Fruit fly (Drosophila melanogaster) whole organism, larva: ENCODE results near the gene Hex-t1.

Source experiments
- noc ChIP-seq: fragments of 200-800 bp; sonication (Bioruptor generic); optimal IDR thresholded peaks from 3 replicates; lab custom pipeline; 2019; ENCODE audit warnings: missing biosample characterization, mild to moderate bottlenecking, missing genetic modification characterization, moderate library complexity

The Hex-t1 gene

DNA sequence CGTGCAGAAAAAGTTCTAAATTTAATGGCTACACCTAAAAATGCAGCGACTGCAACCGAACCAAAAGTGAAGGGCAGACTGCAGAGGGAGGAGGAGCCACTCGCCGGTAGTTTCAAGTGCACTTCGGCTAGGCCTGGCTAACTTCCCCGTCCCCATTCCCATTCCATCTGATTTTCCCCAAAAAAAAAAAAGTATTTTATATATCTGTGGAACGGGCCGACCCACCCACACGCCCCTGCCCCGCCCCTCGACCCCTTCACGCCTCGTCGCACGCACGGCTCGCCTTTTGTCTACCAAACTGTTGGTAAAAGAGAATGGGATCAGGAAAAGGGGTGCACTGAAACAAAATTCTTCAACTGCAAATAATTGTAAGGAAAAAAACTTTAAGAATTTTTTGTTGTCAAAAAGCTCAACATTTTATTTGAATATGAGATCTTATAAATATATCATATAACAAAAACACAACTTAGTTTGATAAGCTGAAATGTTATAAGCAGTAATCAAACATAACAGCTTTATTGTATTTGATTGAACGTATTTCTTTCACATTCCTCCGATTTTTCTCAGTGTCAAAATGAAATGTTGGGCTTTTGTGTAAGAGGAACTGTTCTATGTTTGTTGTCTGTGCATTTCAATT lies 4.9 kb upstream of the Hex-t1 start:
- no peak for TF ChIP-seq noc (tag; lab: Kevin White, UChicago)

DNA sequence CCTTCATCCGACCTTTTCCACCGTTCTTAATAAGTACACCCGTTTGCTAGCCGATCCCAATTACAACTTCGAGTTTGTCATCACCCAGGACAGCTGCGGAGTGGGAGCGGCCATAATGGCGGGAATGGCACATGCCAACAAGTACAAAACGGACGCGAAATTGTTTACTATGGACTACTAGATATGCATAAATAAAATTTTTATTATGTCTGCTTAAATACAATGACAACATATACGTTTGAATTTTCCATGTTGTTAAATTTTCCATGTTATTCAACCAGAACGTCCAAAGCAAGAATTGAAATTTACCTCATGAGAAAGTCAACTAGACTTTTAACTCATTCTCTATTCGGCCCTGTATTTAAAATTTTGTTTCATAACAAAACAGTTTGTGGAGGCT lies 1.5 kb downstream of the Hex-t1 start, which contains the start of gene Hex-t2:
Gene Hex-t2 (plus strand): TSS at position 301 of the 400 bp plus-strand sequence.
- no peak for TF ChIP-seq noc (tag; lab: Kevin White, UChicago)

DNA sequence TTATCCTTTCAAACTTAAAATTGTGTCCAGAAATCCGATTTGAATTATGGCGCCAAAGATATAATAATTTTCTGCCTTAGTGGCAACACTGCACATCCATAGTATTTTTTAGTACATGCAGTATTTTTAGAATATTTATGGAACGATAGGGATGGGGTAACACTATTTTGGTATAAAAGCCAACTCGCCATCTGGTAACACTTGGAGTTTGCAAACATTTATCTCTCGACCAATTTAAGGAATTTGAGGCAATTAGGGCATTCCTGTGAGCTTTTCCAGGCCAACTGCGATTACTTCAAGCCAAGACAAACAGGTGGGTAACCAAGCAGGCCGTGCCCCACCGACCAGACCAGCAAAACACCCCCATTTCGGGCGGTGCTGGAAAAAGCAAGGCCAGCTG lies 3.5 kb downstream of the Hex-t1 start, which contains the start of gene CG5447:
Gene CG5447 (plus strand): TSS at position 190 of the 400 bp plus-strand sequence.
- TF ChIP-seq noc (tag; lab: Kevin White, UChicago): no peak

DNA sequence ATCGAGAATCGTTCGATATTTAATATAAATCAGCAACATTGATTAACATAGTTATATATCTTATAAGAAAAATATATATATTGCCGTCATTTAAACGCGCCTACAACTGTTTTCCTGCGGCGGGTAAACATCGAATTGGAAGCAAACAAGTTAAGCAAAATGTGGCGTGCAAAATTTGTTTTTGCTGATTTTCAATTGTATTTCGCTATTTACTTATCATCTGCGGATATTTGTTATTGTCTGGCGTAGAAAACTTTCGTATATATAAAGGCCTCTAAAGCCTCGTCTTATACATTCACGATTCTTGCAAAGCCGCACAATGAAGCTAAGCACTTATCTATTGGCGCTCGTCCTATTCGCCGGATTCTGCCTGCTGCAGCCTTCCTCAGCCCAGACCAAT lies 5.6 kb downstream of the Hex-t1 start, which contains the start of gene CG43117:
Gene CG43117 (plus strand): TSS at position 301 of the 400 bp plus-strand sequence.
- no peak for TF ChIP-seq noc (tag; lab: Kevin White, UChicago)

DNA sequence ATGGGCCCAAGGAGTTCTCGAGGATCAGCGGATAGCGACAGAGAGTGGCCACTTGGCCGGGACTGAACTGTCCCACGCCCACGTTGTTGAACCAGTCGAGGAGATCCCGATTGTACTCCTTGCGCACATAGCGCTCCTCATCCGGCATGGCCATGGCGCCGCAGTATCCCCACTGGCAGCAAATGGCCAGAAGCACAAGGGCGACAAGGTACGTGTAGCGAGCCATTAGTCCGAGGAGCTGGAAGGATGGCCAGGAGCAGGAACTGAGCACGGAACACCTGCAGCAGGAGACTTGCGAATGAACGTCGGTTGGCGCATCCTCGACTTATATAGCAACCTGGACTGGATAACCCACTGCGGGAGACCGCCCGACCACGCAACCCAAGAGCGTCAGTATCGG lies 7.0 kb downstream of the Hex-t1 start, which contains the start of gene Pdf:
Gene Pdf (minus strand): TSS at position 304 of the 400 bp plus-strand sequence.
- no peak for TF ChIP-seq noc (tag; lab: Kevin White, UChicago)

DNA sequence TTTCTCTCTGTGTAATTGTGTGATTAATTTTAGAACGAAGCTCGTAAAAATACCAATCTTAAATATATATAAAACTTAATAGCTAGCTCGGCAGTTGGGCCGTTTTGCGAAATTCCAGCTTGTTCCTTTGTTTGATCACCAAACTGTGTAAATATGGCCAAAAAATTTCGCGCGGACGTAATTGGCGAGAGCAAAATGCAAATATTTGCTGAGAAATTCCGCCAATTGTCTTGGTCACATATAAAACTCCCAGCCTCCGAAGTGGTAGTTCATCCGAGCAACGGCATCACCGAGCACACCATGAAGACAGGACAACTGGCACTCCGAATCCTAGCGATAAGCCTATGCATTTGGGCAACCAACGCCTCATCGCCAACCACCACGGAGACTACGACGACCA lies 7.7 kb downstream of the Hex-t1 start, which contains the start of gene CG14237:
Gene CG14237 (plus strand): TSS at position 301 of the 400 bp plus-strand sequence.
- no peak for TF ChIP-seq noc (tag; lab: Kevin White, UChicago)

DNA sequence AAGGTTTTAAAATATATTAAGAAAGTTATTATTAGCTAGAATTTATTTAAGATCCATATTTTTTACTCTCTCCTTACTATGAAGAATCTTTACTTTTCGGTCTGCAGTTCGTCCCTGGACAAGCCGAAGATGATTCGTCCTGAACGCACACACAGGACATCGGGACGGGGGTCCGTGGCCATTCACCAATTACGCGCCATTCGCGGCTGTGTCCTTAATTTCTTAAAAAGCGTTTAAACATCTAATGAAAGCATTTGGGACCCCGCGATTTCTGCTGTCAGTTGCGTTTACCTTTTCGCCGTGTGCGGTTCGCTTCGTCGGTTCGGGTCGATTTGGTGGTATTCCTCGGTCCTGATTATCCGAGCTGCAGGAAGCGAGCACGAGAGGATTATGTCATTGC lies 9.1 kb downstream of the Hex-t1 start, which contains the start of gene CG14238:
Gene CG14238 (plus strand): TSS at position 301 of the 400 bp plus-strand sequence.
- no peak for TF ChIP-seq noc (tag; lab: Kevin White, UChicago)

DNA sequence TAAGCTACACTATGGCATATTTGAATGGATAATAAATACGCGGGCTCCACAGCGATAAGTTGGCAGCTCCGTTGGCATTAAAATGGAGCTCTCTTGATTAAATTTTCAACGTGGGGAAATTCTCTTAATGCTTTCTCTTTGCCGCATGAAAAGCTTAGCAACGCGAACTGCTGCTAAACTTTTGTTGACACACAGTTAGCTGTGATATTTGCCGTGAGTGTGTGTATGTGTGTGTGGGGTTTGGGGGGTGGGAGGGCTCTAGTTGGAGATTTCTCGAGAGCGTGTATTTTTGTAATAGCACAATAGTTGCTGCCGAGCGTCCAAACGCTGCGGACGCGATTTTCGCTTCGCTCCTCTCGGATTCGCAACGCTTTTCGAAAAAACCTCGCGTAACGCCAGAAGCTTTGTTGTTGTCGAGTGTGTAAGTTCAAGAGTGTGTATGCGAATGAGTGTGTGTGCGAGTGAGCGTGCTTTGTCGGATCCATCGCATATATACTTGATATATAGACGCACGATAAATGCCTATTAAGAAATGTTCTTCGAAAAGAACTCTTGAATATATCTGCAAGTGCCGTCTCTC lies 12.4 kb downstream of the Hex-t1 start, which contains the start of gene CG5455:
Gene CG5455 (plus strand): TSS at position 302 of the 580 bp plus-strand sequence.
- peak; percentile 64 for TF ChIP-seq noc (tag; lab: Kevin White, UChicago)

DNA sequence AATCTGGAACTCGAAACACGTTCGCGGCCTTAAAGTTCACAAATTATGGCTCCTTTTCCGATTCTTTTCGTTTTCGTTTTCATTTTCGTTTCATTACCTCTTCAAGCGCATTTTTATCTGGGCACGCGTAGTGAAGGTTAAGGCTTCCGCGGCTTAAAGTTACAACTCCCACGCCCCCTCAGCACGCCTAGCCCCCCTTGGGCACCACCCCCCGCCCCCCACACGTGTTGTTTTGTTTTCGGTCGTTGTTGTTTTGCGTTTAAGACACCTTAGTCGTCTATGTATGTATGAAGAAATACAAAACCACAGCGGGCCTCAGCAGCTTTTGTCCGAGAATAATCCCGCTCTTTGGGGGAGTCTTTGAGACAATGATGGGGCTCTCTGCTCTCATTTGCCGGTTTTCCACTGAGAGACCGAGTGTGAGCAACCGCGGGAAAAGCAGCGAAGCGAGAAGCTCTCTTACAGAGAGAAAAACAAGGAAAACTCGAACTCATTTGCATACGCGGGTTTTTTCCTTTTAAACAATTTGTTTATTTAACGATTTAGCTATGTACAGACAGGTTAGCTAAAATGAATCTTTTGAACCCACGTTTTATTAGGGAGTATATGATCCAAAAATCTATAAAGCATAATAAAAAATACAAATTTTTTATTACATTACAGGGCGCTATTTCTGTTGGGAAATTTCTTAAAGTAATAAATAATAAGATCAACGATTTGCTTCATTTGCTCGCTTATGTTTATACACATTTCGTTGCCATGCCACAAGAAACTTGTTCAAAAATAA lies 13.5 kb downstream of the Hex-t1 start:
- TF ChIP-seq noc (tag; lab: Kevin White, UChicago): no peak

DNA sequence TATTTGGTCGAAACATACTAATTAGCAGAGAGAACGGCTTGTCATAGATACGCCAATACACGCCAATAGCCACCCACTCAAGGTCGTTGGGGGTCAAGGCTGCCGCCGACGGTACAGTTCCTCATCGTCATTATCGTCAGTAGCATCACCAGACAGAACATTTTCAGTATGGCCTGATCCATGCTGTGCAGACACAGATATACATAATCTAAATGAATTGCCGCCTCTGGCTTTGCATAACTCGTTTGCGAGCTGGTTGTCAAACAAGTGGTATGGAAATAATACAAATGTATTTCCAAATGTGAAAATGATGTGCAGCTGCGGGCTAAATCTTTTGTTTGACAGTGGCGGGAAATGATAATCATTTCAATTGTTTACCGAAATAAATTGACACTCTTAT lies 14.3 kb downstream of the Hex-t1 start:
- TF ChIP-seq noc (tag; lab: Kevin White, UChicago): no peak

DNA sequence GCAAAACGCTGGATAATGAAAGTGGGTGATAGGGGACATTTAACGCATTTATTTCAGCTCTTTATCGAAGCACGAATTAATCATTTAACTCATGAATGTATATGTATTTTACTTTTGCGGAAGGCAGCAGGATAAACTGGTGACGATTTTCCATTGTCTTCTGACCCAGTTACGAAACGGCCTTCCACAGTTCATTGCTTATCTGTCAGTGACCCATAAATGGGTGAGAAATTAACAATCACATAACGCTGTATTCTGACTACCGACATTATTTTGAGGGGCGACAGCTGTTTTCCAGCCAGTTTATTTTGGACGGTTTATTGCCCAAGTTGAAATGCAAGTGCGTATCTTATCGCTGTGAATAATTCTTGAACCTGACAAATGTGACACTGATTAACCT lies 14.7 kb downstream of the Hex-t1 start:
- TF ChIP-seq noc (tag; lab: Kevin White, UChicago): no peak

DNA sequence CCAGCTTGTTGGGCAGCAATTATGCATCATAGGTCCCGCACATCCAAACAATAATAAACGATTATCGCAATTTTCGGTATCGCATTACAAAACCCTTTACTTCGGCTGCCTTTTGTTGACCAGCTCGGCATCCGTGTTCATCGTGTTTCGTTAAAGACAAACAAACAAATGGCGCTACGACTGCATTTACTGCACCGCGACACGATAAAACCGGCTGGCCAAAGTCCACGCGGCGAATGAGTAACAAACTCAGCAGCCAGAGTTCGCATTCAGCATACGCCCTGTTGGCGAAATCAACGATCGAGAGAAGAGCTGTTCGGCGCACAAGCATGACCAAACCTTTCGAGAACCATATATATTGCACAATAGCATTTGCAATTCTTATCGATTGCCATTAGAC lies 15.5 kb downstream of the Hex-t1 start:
- TF ChIP-seq noc (tag; lab: Kevin White, UChicago): no peak

DNA sequence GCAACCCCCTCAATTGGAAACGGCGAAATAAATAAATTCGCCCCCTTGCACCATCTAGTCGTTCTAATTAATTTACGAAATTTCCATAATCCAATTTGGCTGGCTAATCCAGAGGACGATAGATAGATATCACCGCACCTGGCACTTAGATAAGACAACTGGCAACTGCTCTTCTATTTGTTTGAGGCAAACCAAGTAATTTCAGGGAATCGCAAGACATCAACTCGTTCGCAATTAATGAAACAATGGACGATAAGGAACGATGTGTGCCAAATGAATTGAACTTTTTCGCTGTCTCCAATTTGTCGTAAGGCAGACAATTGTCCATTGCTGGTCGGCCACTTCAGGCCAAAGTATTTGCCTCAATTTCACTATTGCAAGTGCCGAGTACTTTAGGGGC lies 16.2 kb downstream of the Hex-t1 start:
- TF ChIP-seq noc (tag; lab: Kevin White, UChicago): no peak

DNA sequence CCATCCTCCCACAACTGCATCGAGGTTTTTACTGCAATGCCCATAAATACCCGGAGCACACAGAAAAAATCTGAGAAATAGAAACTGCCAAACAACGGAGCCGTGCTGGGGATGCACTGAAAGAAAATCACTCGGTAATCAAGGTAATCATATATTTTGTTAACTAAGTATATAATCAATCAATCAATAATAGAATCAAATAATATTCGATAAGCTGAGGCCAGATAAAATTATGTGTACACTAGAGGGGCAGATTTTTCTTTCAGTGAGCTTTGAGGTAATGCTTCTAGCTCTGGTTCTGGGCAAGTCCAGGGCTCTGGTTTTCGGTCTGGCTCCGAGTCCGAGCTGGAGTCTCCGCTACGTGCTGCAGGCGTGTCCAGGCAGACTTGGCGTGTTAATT lies 29.2 kb downstream of the Hex-t1 start:
- TF ChIP-seq noc (tag; lab: Kevin White, UChicago): no peak

DNA sequence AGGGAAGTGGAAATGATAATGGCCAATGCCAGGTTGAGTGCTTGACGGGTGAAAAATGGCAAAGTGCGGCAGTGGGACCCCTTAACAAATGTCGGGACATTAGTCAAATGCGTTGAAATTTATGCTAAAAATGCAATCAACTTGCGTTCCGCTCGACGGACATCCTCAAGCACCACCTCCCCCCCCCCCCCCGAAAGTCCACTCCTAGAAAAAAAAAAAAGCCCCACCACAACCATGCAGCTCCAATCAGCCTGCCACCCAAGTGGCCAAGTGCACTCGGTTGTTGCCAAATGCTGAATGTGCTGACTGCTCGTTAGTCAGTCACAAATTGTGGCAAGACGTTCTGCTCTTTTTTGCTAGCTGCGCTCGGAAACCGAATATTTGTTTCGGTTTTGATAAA lies 29.8 kb downstream of the Hex-t1 start:
- no peak for TF ChIP-seq noc (tag; lab: Kevin White, UChicago)

DNA sequence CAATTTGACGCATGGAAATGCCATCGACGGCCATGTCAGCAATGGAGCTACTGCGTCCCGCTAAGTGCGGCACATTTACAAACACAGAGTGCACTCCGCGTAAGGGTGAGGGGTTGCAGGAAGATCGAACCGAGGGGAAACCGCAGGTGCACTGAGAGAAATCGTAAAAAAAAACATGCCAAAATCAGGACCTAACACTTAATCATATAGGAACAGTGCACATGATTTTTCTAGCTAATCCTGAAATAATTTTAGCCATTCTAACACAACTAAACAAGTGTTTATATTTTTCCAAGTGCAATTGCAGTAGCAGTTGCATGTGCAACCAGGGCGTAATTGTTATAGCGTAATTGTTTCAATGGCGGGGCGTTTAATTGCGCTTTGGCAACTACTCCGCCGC lies 30.3 kb downstream of the Hex-t1 start:
- TF ChIP-seq noc (tag; lab: Kevin White, UChicago): no peak
